Worm (Caenorhabditis elegans): Measurements from ENCODE around the gene sir-2.1.

DNA sequence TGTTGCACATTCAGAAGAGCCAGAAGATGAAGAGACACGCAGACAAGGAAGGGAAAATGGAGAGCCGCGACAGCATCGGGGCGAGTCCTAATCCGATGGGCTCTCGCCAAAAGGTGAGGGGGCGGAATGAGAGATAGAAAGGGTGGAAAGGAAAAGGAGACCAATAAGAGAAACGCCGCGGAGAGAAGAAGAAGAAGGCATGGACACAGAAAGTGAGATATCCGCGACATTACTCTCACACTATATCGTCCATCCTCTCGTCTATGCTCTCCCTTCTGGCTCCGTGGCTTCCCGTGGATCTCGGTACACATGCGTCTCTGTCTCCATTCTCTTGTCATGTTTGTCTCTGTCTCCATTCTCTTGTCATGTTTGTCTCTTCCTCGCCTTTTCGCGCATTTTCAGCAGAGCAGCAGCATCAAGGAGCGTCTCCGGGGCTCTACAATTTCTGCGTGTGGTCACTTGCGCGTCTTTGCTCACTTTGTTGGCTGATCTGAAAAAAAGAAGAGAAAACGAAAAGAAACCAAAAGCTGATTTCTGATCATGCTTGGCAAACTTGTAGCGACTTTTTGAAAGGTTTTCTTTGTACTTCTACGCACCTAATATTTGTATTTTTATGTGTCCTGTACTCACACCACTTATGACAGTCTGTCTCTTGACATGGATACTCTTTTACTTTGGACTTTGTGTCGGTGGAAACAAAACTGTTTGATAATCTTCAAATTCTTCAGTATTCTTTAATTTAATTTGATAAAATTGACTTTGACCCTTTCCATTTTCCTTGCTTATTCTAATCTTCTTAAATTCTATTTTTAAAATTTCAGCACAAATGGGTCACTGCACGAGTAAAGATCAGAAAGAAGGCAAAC lies 37.4 kb upstream of the sir-2.1 start, which contains the start of gene gpa-7:
- TF ChIP-seq scrt-1 (GFP tag; IDR thresholded peaks at IDR 0.05) (no peak), F13C5.2 (tag; optimal IDR thresholded peaks at IDR 0.05) (peak; percentile 56), ceh-13 (GFP tag; optimal IDR thresholded peaks at IDR 0.05) (no peak)

Data from whole organism, early embryonic.